Worm (Caenorhabditis elegans) whole organism, early embryonic: Measurements from ENCODE around the gene F07F6.8.

ENCODE experiments used
- B0310.2 ChIP-seq: sonication (generic microtip); optimal IDR thresholded peaks from 2 replicates; lab custom pipeline; 2016; ENCODE audit warnings: mild to moderate bottlenecking, missing genetic modification characterization, missing compliant biosample characterization
- F13C5.2 ChIP-seq: sonication (generic microtip); optimal IDR thresholded peaks from 2 replicates; lab custom pipeline; 2017; ENCODE audit warnings: mild to moderate bottlenecking, missing genetic modification characterization, inconsistent platforms, missing compliant biosample characterization
- aly-1 ChIP-seq: sonication (generic microtip); optimal IDR thresholded peaks from 2 replicates; lab custom pipeline; 2016; ENCODE audit warnings: missing genetic modification characterization, missing compliant biosample characterization
- ama-1 ChIP-seq: fragments of 150-350 bp; optimal IDR thresholded peaks from 2 replicates; lab custom pipeline; 2014
- ceh-13 ChIP-seq: fragments of 200-800 bp; sonication (Bioruptor generic); optimal IDR thresholded peaks from 2 replicates; lab custom pipeline; 2018; ENCODE audit warnings: mild to moderate bottlenecking, missing genetic modification characterization, missing compliant biosample characterization
- ceh-36 ChIP-seq: sonication (generic microtip); optimal IDR thresholded peaks from 2 replicates; lab custom pipeline; 2016; ENCODE audit warnings: missing genetic modification characterization, inconsistent platforms, missing compliant biosample characterization
- ets-7 ChIP-seq: sonication (generic microtip); optimal IDR thresholded peaks from 2 replicates; lab custom pipeline; 2016; ENCODE audit warnings: missing genotype, missing genetic modification characterization, missing compliant biosample characterization
- flt-1 ChIP-seq: fragments of 200-800 bp; sonication (Bioruptor generic); IDR thresholded peaks from 2 replicates; pipeline ENCODE4 v1.3.6; 2022; ENCODE audit warnings: missing genetic modification characterization, missing compliant biosample characterization
- hmbx-1 ChIP-seq: sonication (generic microtip); optimal IDR thresholded peaks from 2 replicates; lab custom pipeline; 2016; ENCODE audit warnings: mild to moderate bottlenecking, missing genetic modification characterization, missing compliant biosample characterization
- hmg-4 ChIP-seq: fragments of 200-800 bp; sonication (Bioruptor generic); optimal IDR thresholded peaks from 2 replicates; lab custom pipeline; 2018; ENCODE audit warnings: mild to moderate bottlenecking, missing genetic modification characterization, missing compliant biosample characterization
- hnd-1 ChIP-seq: sonication (generic microtip); optimal IDR thresholded peaks from 2 replicates; lab custom pipeline; 2016; ENCODE audit warnings: missing genetic modification characterization, missing compliant biosample characterization
- pes-1 ChIP-seq: fragments of 200-800 bp; sonication (Bioruptor generic); IDR thresholded peaks from 2 replicates; pipeline ENCODE4 v1.3.6; 2022; ENCODE audit warnings: missing genetic modification reagents, missing genetic modification characterization, missing compliant biosample characterization
- scrt-1 ChIP-seq: fragments of 200-800 bp; sonication (Bioruptor generic); IDR thresholded peaks from 2 replicates; pipeline ENCODE4 v1.3.6; 2022; ENCODE audit warnings: missing genetic modification characterization, missing compliant biosample characterization
- sea-1 ChIP-seq: fragments of 200-800 bp; sonication (Bioruptor generic); conservative IDR thresholded peaks from 2 replicates; pipeline ENCODE4 v1.3.6; 2022; ENCODE audit warnings: missing genetic modification characterization, missing compliant biosample characterization
- tbx-11 ChIP-seq: fragments of 200-800 bp; sonication (Bioruptor generic); IDR thresholded peaks from 2 replicates; pipeline ENCODE4 v1.3.6; 2022; ENCODE audit warnings: missing genetic modification characterization, missing compliant biosample characterization
- tbx-37 ChIP-seq: fragments of 200-800 bp; sonication (Bioruptor generic); conservative IDR thresholded peaks from 2 replicates; pipeline ENCODE4 v1.3.6; 2022; ENCODE audit warnings: missing genetic modification reagents, missing genetic modification characterization, missing compliant biosample characterization
- tra-4 ChIP-seq: sonication (generic microtip); optimal IDR thresholded peaks from 2 replicates; lab custom pipeline; 2017; ENCODE audit warnings: missing genetic modification characterization, missing compliant biosample characterization

The F07F6.8 gene

DNA sequence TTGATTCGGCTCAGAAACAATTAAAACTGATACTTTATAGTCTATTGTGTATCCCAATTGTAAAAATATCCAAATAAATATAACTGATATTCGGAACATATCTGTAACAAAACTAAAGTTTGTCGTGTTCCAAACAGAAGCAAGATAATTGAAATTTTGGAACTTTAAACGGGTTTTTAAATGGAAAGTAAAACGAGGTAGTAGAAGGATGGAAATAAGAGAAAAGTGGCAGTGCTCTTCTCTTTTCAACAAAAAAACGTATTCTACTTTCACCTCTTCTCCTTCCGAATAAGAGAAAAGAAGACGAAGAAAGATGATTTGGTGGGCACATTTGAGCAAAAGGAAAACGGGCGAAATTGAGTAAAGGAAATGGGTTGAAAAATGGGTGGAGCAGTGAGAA is 21.0 kb upstream of the F07F6.8 start, which contains the start of gene nmr-1:
nmr-1 (minus strand) TSS at position 101 of the 400 bp plus-strand sequence.
- TF ChIP-seq hnd-1 (no peak), aly-1 (tag; lab: Kevin White, UChicago) (no peak), ceh-13 (GFP tag; lab: Kevin White, UChicago) (no peak), pes-1 (GFP tag; lab: Robert Waterston, UW) (no peak), flt-1 (GFP tag; lab: Robert Waterston, UW) (no peak), ceh-36 (tag; lab: Kevin White, UChicago) (no peak), sea-1 (GFP tag; lab: Robert Waterston, UW) (no peak), ets-7 (no peak), hmg-4 (GFP tag; lab: Kevin White, UChicago) (no peak), tbx-11 (GFP tag; lab: Robert Waterston, UW) (no peak), F13C5.2 (tag; lab: Kevin White, UChicago) (no peak), B0310.2 (tag; lab: Kevin White, UChicago) (no peak), tbx-37 (GFP tag; lab: Robert Waterston, UW) (no peak), ama-1 (lab: Kevin White, UChicago) (no peak), hmbx-1 (no peak), scrt-1 (GFP tag; lab: Robert Waterston, UW) (no peak), tra-4 (no peak)

DNA sequence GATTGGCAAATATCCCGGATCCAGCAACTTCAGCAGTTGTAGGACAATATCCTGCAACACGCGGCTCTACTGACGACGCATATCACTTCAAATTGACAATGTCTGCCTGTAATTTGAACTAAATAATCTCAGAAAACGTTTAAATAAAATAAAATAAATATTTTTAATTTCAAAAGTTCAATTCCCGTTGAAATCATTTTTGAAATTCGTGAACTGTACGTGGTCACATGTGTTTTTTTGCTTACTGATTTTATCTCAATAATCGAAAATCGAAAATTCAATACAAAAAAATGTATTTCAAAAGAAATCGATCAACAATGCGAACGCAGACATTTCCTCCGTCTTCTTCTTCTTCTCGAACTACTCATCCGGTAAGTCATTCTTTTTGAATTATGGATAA is 12.1 kb upstream of the F07F6.8 start, which contains the start of gene F07F6.1:
F07F6.1 (plus strand) TSS at position 301 of the 400 bp plus-strand sequence.
- TF ChIP-seq F13C5.2 (tag; lab: Kevin White, UChicago) (no peak), ama-1 (lab: Kevin White, UChicago) (no peak), flt-1 (GFP tag; lab: Robert Waterston, UW) (no peak), hmbx-1 (no peak), tra-4 (no peak), ceh-36 (tag; lab: Kevin White, UChicago) (no peak), pes-1 (GFP tag; lab: Robert Waterston, UW) (no peak), hnd-1 (no peak), aly-1 (tag; lab: Kevin White, UChicago) (no peak), sea-1 (GFP tag; lab: Robert Waterston, UW) (no peak), ceh-13 (GFP tag; lab: Kevin White, UChicago) (no peak), tbx-11 (GFP tag; lab: Robert Waterston, UW) (no peak), B0310.2 (tag; lab: Kevin White, UChicago) (no peak), scrt-1 (GFP tag; lab: Robert Waterston, UW) (no peak), ets-7 (no peak), tbx-37 (GFP tag; lab: Robert Waterston, UW) (no peak), hmg-4 (GFP tag; lab: Kevin White, UChicago) (no peak)

DNA sequence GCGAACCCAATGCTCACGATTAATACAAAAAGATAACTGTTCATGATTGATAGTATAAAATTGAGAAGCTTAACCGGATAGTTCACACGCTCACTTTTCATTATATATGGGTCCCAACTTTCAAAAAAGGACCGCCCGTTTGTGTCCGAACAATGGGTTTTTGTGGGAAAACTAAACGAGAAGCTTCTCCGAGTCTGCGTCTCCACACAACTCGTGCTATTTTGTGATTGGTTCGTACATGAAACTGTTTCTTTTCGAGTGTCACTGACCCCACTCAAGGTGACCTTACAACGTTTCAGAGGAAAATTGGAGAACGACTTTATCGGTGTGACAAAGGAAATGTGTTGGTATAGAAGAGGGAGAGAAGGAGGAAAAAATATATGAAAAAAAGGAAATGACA is 11.3 kb upstream of the F07F6.8 start, which contains the start of gene dct-5:
dct-5 (minus strand) TSS at position 101 of the 400 bp plus-strand sequence.
- TF ChIP-seq hmbx-1 (no peak), flt-1 (GFP tag; lab: Robert Waterston, UW) (no peak), ama-1 (lab: Kevin White, UChicago) (no peak), hmg-4 (GFP tag; lab: Kevin White, UChicago) (no peak), hnd-1 (no peak), sea-1 (GFP tag; lab: Robert Waterston, UW) (no peak), F13C5.2 (tag; lab: Kevin White, UChicago) (no peak), tra-4 (no peak), ceh-13 (GFP tag; lab: Kevin White, UChicago) (no peak), aly-1 (tag; lab: Kevin White, UChicago) (no peak), tbx-37 (GFP tag; lab: Robert Waterston, UW) (no peak), B0310.2 (tag; lab: Kevin White, UChicago) (no peak), ceh-36 (tag; lab: Kevin White, UChicago) (no peak), tbx-11 (GFP tag; lab: Robert Waterston, UW) (no peak)

DNA sequence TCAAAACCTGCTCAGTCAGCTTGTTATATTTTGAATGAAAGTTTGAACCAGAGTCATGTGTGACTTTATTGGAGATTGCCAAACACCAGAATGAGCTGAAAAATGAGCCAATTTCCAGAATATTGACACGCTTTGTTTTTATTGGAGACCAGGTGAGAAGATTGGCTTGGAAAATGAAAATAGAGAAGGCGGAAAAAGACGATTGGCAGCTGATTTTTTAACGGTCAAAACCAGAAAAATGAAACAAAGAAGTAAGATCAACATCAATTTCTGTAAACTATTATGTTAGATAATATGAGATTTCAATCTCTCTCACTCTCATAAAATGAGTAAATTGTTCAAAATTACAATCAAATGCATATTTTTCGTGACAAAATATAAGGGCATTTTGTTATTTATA is 7.5 kb upstream of the F07F6.8 start, which contains the start of gene srx-114:
srx-114 (minus strand) TSS at position 101 of the 400 bp plus-strand sequence.
- TF ChIP-seq hmbx-1 (no peak), tra-4 (no peak), tbx-11 (GFP tag; lab: Robert Waterston, UW) (no peak), scrt-1 (GFP tag; lab: Robert Waterston, UW) (no peak), aly-1 (tag; lab: Kevin White, UChicago) (no peak)

DNA sequence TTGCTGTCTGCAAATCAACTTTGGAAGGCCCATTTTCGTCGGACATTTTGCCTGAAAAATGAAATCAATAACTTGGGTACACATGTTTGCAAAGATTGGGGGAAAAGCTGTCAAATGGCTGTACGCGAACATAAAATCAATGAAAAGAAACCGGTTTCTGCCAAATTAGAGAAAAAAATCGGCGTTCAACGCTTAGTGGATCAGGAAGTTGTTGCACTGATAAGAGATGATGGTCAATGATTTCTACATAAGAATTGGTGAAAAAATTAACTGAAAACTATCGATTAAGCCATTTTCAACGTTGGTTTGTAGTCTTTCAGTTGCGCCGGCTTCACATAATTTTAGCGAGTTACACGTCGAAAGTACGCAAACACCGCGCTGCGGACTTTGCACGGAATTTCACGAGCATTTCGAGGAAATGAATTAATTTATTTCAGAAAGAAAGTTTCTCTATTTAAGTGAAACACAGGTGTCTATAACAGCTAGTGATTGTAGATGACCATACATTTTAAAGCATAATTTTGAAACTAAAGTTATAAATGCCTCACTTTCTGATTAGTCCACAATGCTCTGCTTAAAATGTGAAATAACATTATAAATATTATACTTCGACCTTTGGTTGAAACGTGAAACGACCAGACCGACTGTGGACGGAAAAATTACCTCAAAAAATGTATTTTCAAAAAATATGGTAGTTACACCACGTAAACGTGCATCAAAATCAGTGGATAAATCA is 4.2 kb upstream of the F07F6.8 start, which contains the start of the genes F07F6.4 and F07F6.2:
F07F6.4 (minus strand) TSS at position 51 of the 736 bp plus-strand sequence.
F07F6.2 (plus strand) TSS at position 686 of the 736 bp plus-strand sequence.
- TF ChIP-seq flt-1 (GFP tag; lab: Robert Waterston, UW) (no peak), sea-1 (GFP tag; lab: Robert Waterston, UW) (no peak), hmg-4 (GFP tag; lab: Kevin White, UChicago) (no peak), F13C5.2 (tag; lab: Kevin White, UChicago) (peak; percentile 9), scrt-1 (GFP tag; lab: Robert Waterston, UW) (no peak), B0310.2 (tag; lab: Kevin White, UChicago) (no peak)

DNA sequence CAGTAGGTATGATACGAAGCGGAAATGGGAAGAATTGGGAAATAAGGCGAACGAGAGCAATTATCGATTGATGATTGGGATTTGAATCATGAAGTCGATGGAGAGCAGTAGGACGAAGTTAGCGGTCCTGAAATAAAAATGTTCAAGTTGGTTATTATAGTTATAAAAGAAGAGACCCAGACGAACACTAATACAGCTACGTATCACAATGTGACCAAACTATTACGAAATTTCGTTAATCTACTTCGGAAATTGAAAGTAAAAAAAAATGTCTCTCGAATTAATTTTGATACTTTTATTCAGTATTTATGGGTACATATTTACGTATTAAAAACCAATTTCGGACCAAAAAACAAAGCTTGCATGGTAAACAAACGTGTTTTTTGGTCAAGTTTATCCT is 937 bp upstream of the F07F6.8 start:
- TF ChIP-seq flt-1 (GFP tag; lab: Robert Waterston, UW) (no peak), tra-4 (no peak), scrt-1 (GFP tag; lab: Robert Waterston, UW) (no peak), hmbx-1 (no peak), ama-1 (lab: Kevin White, UChicago) (no peak), sea-1 (GFP tag; lab: Robert Waterston, UW) (no peak), B0310.2 (tag; lab: Kevin White, UChicago) (no peak), F13C5.2 (tag; lab: Kevin White, UChicago) (no peak), pes-1 (GFP tag; lab: Robert Waterston, UW) (no peak), ceh-13 (GFP tag; lab: Kevin White, UChicago) (no peak), aly-1 (tag; lab: Kevin White, UChicago) (no peak), hnd-1 (no peak), ceh-36 (tag; lab: Kevin White, UChicago) (no peak), hmg-4 (GFP tag; lab: Kevin White, UChicago) (no peak), ets-7 (no peak), tbx-11 (GFP tag; lab: Robert Waterston, UW) (no peak), tbx-37 (GFP tag; lab: Robert Waterston, UW) (no peak)
